Fruit fly (Drosophila melanogaster): ENCODE measurements around the gene CG32240.

DNA sequence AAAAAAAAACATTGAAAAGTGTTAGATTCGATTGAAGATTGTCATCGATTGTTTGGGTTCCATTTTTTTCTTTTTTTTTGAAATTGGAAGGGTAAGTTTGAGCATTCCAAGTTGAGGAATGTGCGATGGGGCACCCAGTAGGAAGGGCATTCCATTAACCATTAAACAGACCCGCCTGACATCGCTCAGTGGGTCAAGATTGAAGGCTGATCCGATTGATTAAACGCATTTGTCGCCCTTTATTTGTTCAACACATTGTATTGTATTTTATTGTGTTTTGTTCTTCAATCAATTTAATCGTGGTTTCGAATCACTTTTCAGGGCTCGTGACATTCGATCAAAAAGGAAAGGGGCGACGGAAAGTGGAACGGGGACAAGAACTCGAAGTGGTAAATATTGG is 40.4 kb downstream of the CG32240 start:
- TF ChIP-seq psq (optimal IDR thresholded peaks at IDR 0.05) = no peak
- TF ChIP-seq insv (optimal IDR thresholded peaks at IDR 0.05) = no peak
- TF ChIP-seq h (optimal IDR thresholded peaks at IDR 0.05) = no peak
- no peak for TF ChIP-seq ttk (optimal IDR thresholded peaks at IDR 0.05)
- TF ChIP-seq Myc (optimal IDR thresholded peaks at IDR 0.05) = no peak

Measured in Kc167 (cell line).